Worm (Caenorhabditis elegans) whole organism, L2 larva: Measurements from ENCODE around the gene R193.6.

Experiments used
- C34F6.9 ChIP-seq: fragments of 150-350 bp; optimal IDR thresholded peaks from 2 replicates; lab custom pipeline; 2014; ENCODE audit warnings: missing biosample characterization, missing genetic modification characterization
- F13H6.1 ChIP-seq: sonication (generic microtip); optimal IDR thresholded peaks from 2 replicates; lab custom pipeline; 2016; ENCODE audit warnings: missing genetic modification characterization, missing compliant biosample characterization
- R02D3.7 ChIP-seq: fragments of 150-350 bp; optimal IDR thresholded peaks from 2 replicates; lab custom pipeline; 2014; ENCODE audit warnings: missing biosample characterization, missing genetic modification characterization
- Y55F3AM.14 ChIP-seq: fragments of 200-800 bp; sonication (Bioruptor generic); optimal IDR thresholded peaks from 2 replicates; lab custom pipeline; 2018; ENCODE audit warnings: mild to moderate bottlenecking, missing genetic modification characterization, missing compliant biosample characterization
- ZK546.5 ChIP-seq: sonication (generic microtip); optimal IDR thresholded peaks from 2 replicates; lab custom pipeline; 2017; ENCODE audit warnings: missing biosample characterization, missing genetic modification characterization
- ama-1 ChIP-seq: fragments of 150-350 bp; optimal IDR thresholded peaks from 2 replicates; lab custom pipeline; 2018; ENCODE audit warnings: inconsistent platforms
- blmp-1 ChIP-seq: sonication (generic microtip); optimal IDR thresholded peaks from 2 replicates; lab custom pipeline; 2017; ENCODE audit warnings: missing genetic modification characterization, mild to moderate bottlenecking, missing compliant biosample characterization, antibody characterized with exemption, moderate library complexity; ENCODE audit not compliant: insufficient read depth
- ceh-16 ChIP-seq: fragments of 150-350 bp; optimal IDR thresholded peaks from 2 replicates; lab custom pipeline; 2014; ENCODE audit warnings: missing biosample characterization, missing genetic modification characterization
- dmd-4 ChIP-seq: sonication (generic microtip); optimal IDR thresholded peaks from 2 replicates; lab custom pipeline; 2017; ENCODE audit warnings: missing biosample characterization, missing genetic modification characterization
- elt-1 ChIP-seq: fragments of 150-350 bp; optimal IDR thresholded peaks from 2 replicates; lab custom pipeline; 2014; ENCODE audit warnings: missing biosample characterization, missing genetic modification characterization
- elt-3 ChIP-seq: sonication (generic microtip); optimal IDR thresholded peaks from 2 replicates; lab custom pipeline; 2017; ENCODE audit warnings: missing biosample characterization, missing genetic modification characterization
- fos-1 ChIP-seq: fragments of 150-350 bp; optimal IDR thresholded peaks from 2 replicates; lab custom pipeline; 2014; ENCODE audit warnings: missing biosample characterization, missing genetic modification characterization
- lin-39 ChIP-seq: fragments of 150-350 bp; optimal IDR thresholded peaks from 2 replicates; lab custom pipeline; 2014; ENCODE audit warnings: missing biosample characterization, missing genetic modification reagents, missing genetic modification characterization
- mab-5 ChIP-seq: fragments of 150-350 bp; optimal IDR thresholded peaks from 2 replicates; lab custom pipeline; 2014; ENCODE audit warnings: missing biosample characterization, missing genetic modification characterization
- mbf-1 ChIP-seq: sonication (generic microtip); optimal IDR thresholded peaks from 2 replicates; lab custom pipeline; 2017; ENCODE audit warnings: missing biosample characterization, missing genetic modification characterization
- mdl-1 ChIP-seq, 2 experiments: fragments of 150-350 bp in 1 of 2; sonication (generic microtip) in 1 of 2; optimal IDR thresholded peaks; 2 replicates each; lab custom pipeline; 2017; ENCODE audit warnings: missing biosample characterization in 2 of 2, missing genetic modification characterization in 2 of 2
- nhr-10 ChIP-seq: sonication (generic microtip); optimal IDR thresholded peaks from 2 replicates; lab custom pipeline; 2017; ENCODE audit warnings: missing biosample characterization, missing genetic modification characterization
- nhr-11 ChIP-seq: fragments of 150-350 bp; optimal IDR thresholded peaks from 2 replicates; lab custom pipeline; 2014; ENCODE audit warnings: missing biosample characterization, missing genetic modification characterization
- nhr-12 ChIP-seq: fragments of 150-350 bp; optimal IDR thresholded peaks from 2 replicates; lab custom pipeline; 2014; ENCODE audit warnings: missing biosample characterization, missing genetic modification characterization
- nhr-129 ChIP-seq: fragments of 150-350 bp; optimal IDR thresholded peaks from 2 replicates; lab custom pipeline; 2014; ENCODE audit warnings: missing biosample characterization, missing genetic modification characterization
- nhr-21 ChIP-seq: fragments of 150-350 bp; optimal IDR thresholded peaks from 2 replicates; lab custom pipeline; 2014; ENCODE audit warnings: missing biosample characterization, missing genetic modification characterization
- nhr-23 ChIP-seq: fragments of 150-350 bp; optimal IDR thresholded peaks from 2 replicates; lab custom pipeline; 2014; ENCODE audit warnings: missing biosample characterization, missing genetic modification reagents, missing genetic modification characterization
- nhr-237 ChIP-seq: fragments of 150-350 bp; optimal IDR thresholded peaks from 2 replicates; lab custom pipeline; 2014; ENCODE audit warnings: missing biosample characterization, missing genetic modification characterization
- nhr-25 ChIP-seq: fragments of 150-350 bp; sonication (generic microtip); optimal IDR thresholded peaks from 3 replicates; lab custom pipeline; 2014; ENCODE audit warnings: missing biosample characterization, missing genetic modification characterization
- peb-1 ChIP-seq: fragments of 150-350 bp; optimal IDR thresholded peaks from 2 replicates; lab custom pipeline; 2014; ENCODE audit warnings: missing biosample characterization, missing genetic modification characterization
- sem-4 ChIP-seq: fragments of 150-350 bp; optimal IDR thresholded peaks from 2 replicates; lab custom pipeline; 2014; ENCODE audit warnings: missing biosample characterization, missing genetic modification reagents, missing genetic modification characterization
- skn-1 ChIP-seq: sonication (generic microtip); optimal IDR thresholded peaks from 2 replicates; lab custom pipeline; 2017; ENCODE audit warnings: missing biosample characterization, missing genetic modification characterization
- sma-3 ChIP-seq: sonication (generic microtip); optimal IDR thresholded peaks from 2 replicates; lab custom pipeline; 2016; ENCODE audit warnings: missing genetic modification reagents, missing genetic modification characterization, missing compliant biosample characterization
- sma-9 ChIP-seq, 2 experiments: fragments of 150-350 bp in 1 of 2; sonication (generic microtip) in 1 of 2; optimal IDR thresholded peaks; 2 replicates each; lab custom pipeline; 2014 to 2016; ENCODE audit warnings: missing genetic modification characterization in 2 of 2, mild to moderate bottlenecking in 1 of 2, missing biosample characterization in 1 of 2, missing compliant biosample characterization in 1 of 2, missing genetic modification reagents in 1 of 2, moderate library complexity in 1 of 2
- snpc-4 ChIP-seq: fragments of 150-350 bp; optimal IDR thresholded peaks from 2 replicates; lab custom pipeline; 2014; ENCODE audit warnings: missing biosample characterization, missing genetic modification characterization
- unc-39 ChIP-seq: fragments of 150-350 bp; optimal IDR thresholded peaks from 2 replicates; lab custom pipeline; 2014; ENCODE audit warnings: missing biosample characterization, missing genetic modification characterization
- unc-55 ChIP-seq: fragments of 150-350 bp; sonication (generic microtip); optimal IDR thresholded peaks from 3 replicates; lab custom pipeline; 2014; ENCODE audit warnings: missing biosample characterization, missing genetic modification reagents, missing genetic modification characterization
- unc-62 ChIP-seq: fragments of 150-350 bp; optimal IDR thresholded peaks from 2 replicates; lab custom pipeline; 2014; ENCODE audit warnings: missing biosample characterization, missing genetic modification reagents, missing genetic modification characterization
- zag-1 ChIP-seq: fragments of 150-350 bp; optimal IDR thresholded peaks from 2 replicates; lab custom pipeline; 2014; ENCODE audit warnings: missing biosample characterization, missing genetic modification characterization
- ztf-11 ChIP-seq: sonication (generic microtip); optimal IDR thresholded peaks from 2 replicates; lab custom pipeline; 2017; ENCODE audit warnings: missing biosample characterization, missing genetic modification characterization
- ztf-4 ChIP-seq: fragments of 150-350 bp; optimal IDR thresholded peaks from 2 replicates; lab custom pipeline; 2014; ENCODE audit warnings: missing biosample characterization, missing genetic modification characterization

The R193.6 gene

DNA sequence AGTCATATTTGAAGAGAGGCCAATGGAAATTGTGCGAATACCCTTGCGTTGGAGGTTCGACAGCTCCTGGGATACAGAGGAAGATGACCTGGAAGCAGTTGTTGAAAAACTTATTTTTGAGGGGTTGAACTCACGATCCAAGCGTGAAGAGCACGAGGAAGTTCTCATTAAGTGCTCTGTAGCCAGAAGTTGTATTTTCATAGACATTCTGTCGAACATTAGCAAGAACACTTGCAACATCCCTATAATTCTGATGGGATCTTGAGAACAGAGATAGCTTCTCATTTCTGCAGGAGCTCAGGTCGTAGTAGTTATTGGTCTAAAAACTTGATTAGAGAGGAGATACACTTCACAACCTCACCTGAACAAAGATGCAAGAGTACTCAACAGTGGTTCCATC lies 7.0 kb upstream of the R193.6 start:
- TF ChIP-seq ZK546.5 (no peak), mdl-1 (tag; optimal IDR thresholded peaks at IDR 0.05; lab: Kevin White, UChicago) (no peak)

ce11 chrX:1147394-1147793 lies 1.2 kb upstream of the R193.6 start:
- TF ChIP-seq nhr-11 (tag; lab: Kevin White, UChicago) (no peak), fos-1 (tag; lab: Kevin White, UChicago) (peak; percentile 40)
- TF ChIP-seq, all 48 proteins: peak for 1

DNA sequence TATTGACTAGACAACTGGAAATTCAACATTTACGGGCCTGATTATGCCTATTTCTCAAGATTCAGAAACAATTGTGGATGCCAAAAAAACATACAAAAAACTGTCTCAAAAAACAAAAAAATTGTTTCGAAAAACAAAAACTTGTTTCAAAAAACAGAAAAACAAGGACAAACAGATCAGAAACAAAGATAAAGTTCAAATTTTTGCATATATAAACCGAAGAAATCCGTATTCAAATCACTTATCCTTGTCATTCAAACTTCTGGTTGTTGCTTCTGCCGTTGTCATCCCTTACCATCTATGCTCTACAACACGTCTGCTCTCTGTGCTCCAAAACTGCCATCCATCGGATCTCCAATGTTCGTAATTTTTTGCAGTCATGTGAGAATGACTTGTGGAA lies 6.1 kb downstream of the R193.6 start, which contains the start of gene R193.1:
R193.1 (plus strand) TSS at position 301 of the 400 bp plus-strand sequence.
- TF ChIP-seq elt-1 (tag; lab: Kevin White, UChicago) (no peak), sma-3 (no peak), Y55F3AM.14 (GFP tag; lab: Kevin White, UChicago) (no peak), blmp-1 (tag; lab: Kevin White, UChicago) (no peak), unc-55 (GFP tag; lab: Kevin White, UChicago) (no peak), nhr-237 (tag; lab: Kevin White, UChicago) (no peak), sma-9 (GFP tag; optimal IDR thresholded peaks at IDR 0.05; lab: Kevin White, UChicago) (no peak), sma-9 (tag; optimal IDR thresholded peaks at IDR 0.05; lab: Kevin White, UChicago) (no peak), ztf-4 (tag; lab: Kevin White, UChicago) (no peak), ztf-11 (tag; lab: Kevin White, UChicago) (no peak)

- TF ChIP-seq sma-3 (no peak), C34F6.9 (tag; lab: Kevin White, UChicago) (no peak), unc-39 (tag; lab: Kevin White, UChicago) (no peak), mbf-1 (tag; lab: Kevin White, UChicago) (no peak), elt-3 (tag; lab: Kevin White, UChicago) (no peak), R02D3.7 (tag; lab: Kevin White, UChicago) (no peak), blmp-1 (tag; lab: Kevin White, UChicago) (no peak), ztf-4 (tag; lab: Kevin White, UChicago) (no peak)
Observed at ce11 chrX:1162019-1162418, 13.4 kb downstream of the R193.6 start, which contains the start of gene tmc-1. tmc-1 (plus strand) TSS chrX:1162207.

ce11 chrX:1167234-1167633 lies 18.6 kb downstream of the R193.6 start:
- no peak for TF ChIP-seq elt-1 (tag; lab: Kevin White, UChicago)
- peak; percentile 54 for TF ChIP-seq nhr-129 (tag; lab: Kevin White, UChicago)

DNA sequence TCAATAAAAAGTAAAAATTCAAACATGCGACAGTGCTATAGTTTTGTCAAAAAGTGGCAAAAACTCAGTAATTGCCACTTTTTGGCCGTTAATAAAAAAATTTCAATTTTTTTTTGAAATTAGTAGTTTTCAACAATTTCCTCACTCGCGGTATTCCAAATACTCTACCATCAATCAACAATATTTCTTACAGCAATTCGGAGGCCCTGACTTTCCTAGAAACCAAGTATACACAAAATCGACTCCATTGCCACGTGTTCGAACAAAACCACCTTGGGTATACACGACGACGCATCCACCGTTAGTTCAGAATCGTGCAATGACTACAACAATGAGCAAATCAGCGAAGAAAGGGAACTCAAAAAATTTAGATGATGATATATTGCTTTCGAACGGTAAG lies 23.0 kb downstream of the R193.6 start:
- TF ChIP-seq lin-39 (tag; lab: Kevin White, UChicago): no peak
- no peak for TF ChIP-seq sma-3
- TF ChIP-seq ztf-4 (tag; lab: Kevin White, UChicago): no peak
- no peak for TF ChIP-seq ama-1 (lab: Kevin White, UChicago)

- TF ChIP-seq ceh-16 (tag; lab: Kevin White, UChicago) (no peak), ztf-11 (tag; lab: Kevin White, UChicago) (no peak), nhr-23 (tag; lab: Kevin White, UChicago) (no peak), unc-39 (tag; lab: Kevin White, UChicago) (no peak), R02D3.7 (tag; lab: Kevin White, UChicago) (no peak), skn-1 (tag; lab: Kevin White, UChicago) (no peak), mbf-1 (tag; lab: Kevin White, UChicago) (no peak)
- TF ChIP-seq, all 48 proteins: peak for 0
Observed at ce11 chrX:1172024-1172423, 23.4 kb downstream of the R193.6 start.

- TF ChIP-seq ceh-16 (tag; lab: Kevin White, UChicago) (no peak), nhr-10 (tag; lab: Kevin White, UChicago) (no peak), fos-1 (tag; lab: Kevin White, UChicago) (no peak), sem-4 (tag; lab: Kevin White, UChicago) (no peak), Y55F3AM.14 (GFP tag; lab: Kevin White, UChicago) (no peak), skn-1 (tag; lab: Kevin White, UChicago) (no peak), nhr-129 (tag; lab: Kevin White, UChicago) (no peak), dmd-4 (tag; lab: Kevin White, UChicago) (no peak), nhr-25 (tag; lab: Kevin White, UChicago) (no peak), mab-5 (tag; lab: Kevin White, UChicago) (no peak), F13H6.1 (tag; lab: Kevin White, UChicago) (no peak), mbf-1 (tag; lab: Kevin White, UChicago) (no peak), zag-1 (no peak), peb-1 (tag; lab: Kevin White, UChicago) (no peak), mdl-1 (tag; optimal IDR thresholded peaks at IDR 0.05; lab: Kevin White, UChicago) (no peak), snpc-4 (tag; lab: Kevin White, UChicago) (no peak), nhr-21 (no peak), ZK546.5 (no peak), nhr-12 (tag; lab: Kevin White, UChicago) (no peak), unc-62 (GFP tag; lab: Kevin White, UChicago) (no peak)
Observed at ce11 chrX:1179984-1180383, 31.4 kb downstream of the R193.6 start, which contains the start of gene hot-8. hot-8 (plus strand) TSS chrX:1180284.
